Fruit fly (Drosophila melanogaster) whole organism, embryonic: ENCODE results near the gene Idh3g.

ENCODE experiments used
- ATbp ChIP-seq: fragments of 200-800 bp; sonication (Bioruptor generic); optimal IDR thresholded peaks from 2 replicates; lab custom pipeline; 2017; ENCODE audit warnings: missing biosample characterization, mild to moderate bottlenecking, missing genetic modification characterization, missing genetic modification reagents
- Atf6 ChIP-seq: fragments of 200-800 bp; sonication (Bioruptor generic); IDR thresholded peaks from 2 replicates; pipeline ENCODE4 v1.3.6; 2022; ENCODE audit warnings: missing biosample characterization, missing genetic modification characterization
- C15 ChIP-seq: fragments of 200-800 bp; sonication (Bioruptor generic); IDR thresholded peaks from 3 replicates; pipeline ENCODE4 v1.3.6; 2022; ENCODE audit warnings: missing biosample characterization, missing genetic modification characterization
- CG10209 ChIP-seq: fragments of 200-800 bp; sonication (Bioruptor generic); optimal IDR thresholded peaks from 3 replicates; lab custom pipeline; 2017; ENCODE audit warnings: missing biosample characterization, mild to moderate bottlenecking, missing genetic modification characterization, missing genetic modification reagents
- CG10959 ChIP-seq: fragments of 200-800 bp; sonication (Bioruptor generic); IDR thresholded peaks from 2 replicates; pipeline ENCODE4 v1.3.6; 2022; ENCODE audit warnings: missing biosample characterization, missing genetic modification characterization
- CG11085 ChIP-seq: fragments of 200-800 bp; sonication (Bioruptor generic); IDR thresholded peaks from 2 replicates; pipeline ENCODE4 v1.3.6; 2022; ENCODE audit warnings: missing biosample characterization, missing genetic modification characterization
- CG12071 ChIP-seq: fragments of 200-800 bp; sonication (Bioruptor generic); optimal IDR thresholded peaks from 3 replicates; lab custom pipeline; 2018; ENCODE audit warnings: missing biosample characterization, mild to moderate bottlenecking, missing genetic modification characterization
- CG14667 ChIP-seq: fragments of 200-800 bp; sonication (Bioruptor generic); IDR thresholded peaks from 2 replicates; pipeline ENCODE4 v1.3.6; 2022; ENCODE audit warnings: missing biosample characterization, missing genetic modification characterization
- CG15011 ChIP-seq: fragments of 200-800 bp; sonication (Bioruptor generic); optimal IDR thresholded peaks from 3 replicates; lab custom pipeline; 2018; ENCODE audit warnings: missing biosample characterization, mild to moderate bottlenecking, missing genetic modification characterization
- CG17359 ChIP-seq: fragments of 200-800 bp; sonication (Bioruptor generic); optimal IDR thresholded peaks from 3 replicates; lab custom pipeline; 2018; ENCODE audit warnings: missing biosample characterization, mild to moderate bottlenecking, missing genetic modification characterization, moderate library complexity
- CG17385 ChIP-seq: fragments of 200-800 bp; sonication (Bioruptor generic); optimal IDR thresholded peaks from 3 replicates; lab custom pipeline; 2018; ENCODE audit warnings: missing biosample characterization, mild to moderate bottlenecking, missing genetic modification characterization
- CG17802 ChIP-seq: fragments of 200-800 bp; sonication (Bioruptor generic); optimal IDR thresholded peaks from 2 replicates; lab custom pipeline; 2018; ENCODE audit warnings: missing biosample characterization, mild to moderate bottlenecking, missing genetic modification characterization, moderate library complexity
- CG18764 ChIP-seq: fragments of 200-800 bp; sonication (Bioruptor generic); optimal IDR thresholded peaks from 3 replicates; lab custom pipeline; 2016; ENCODE audit warnings: missing biosample characterization, missing genetic modification characterization
- CG2712 ChIP-seq: fragments of 200-800 bp; optimal IDR thresholded peaks from 3 replicates; lab custom pipeline; 2019; ENCODE audit warnings: missing biosample characterization, mild to moderate bottlenecking, missing genetic modification characterization, moderate library complexity
- CG31365 ChIP-seq: fragments of 200-800 bp; sonication (Bioruptor generic); optimal IDR thresholded peaks from 2 replicates; lab custom pipeline; 2018; ENCODE audit warnings: missing biosample characterization, mild to moderate bottlenecking, missing genetic modification characterization
- CG3726 ChIP-seq: fragments of 200-800 bp; sonication (Bioruptor generic); IDR thresholded peaks from 3 replicates; pipeline ENCODE4, ENCODE4 v1.3.6; 2022; ENCODE audit warnings: missing biosample characterization, missing genetic modification characterization
- CG4360 ChIP-seq: fragments of 200-800 bp; sonication (Bioruptor generic); IDR thresholded peaks from 2 replicates; pipeline ENCODE4 v1.3.6; 2022; ENCODE audit warnings: missing biosample characterization, missing genetic modification characterization
- CG4730 ChIP-seq: fragments of 200-800 bp; sonication (Bioruptor generic); IDR thresholded peaks from 2 replicates; pipeline ENCODE4 v1.3.6; 2022; ENCODE audit warnings: missing biosample characterization, missing genetic modification characterization
- CG6683 ChIP-seq: fragments of 200-800 bp; sonication (Bioruptor generic); optimal IDR thresholded peaks from 2 replicates; lab custom pipeline; 2017; ENCODE audit warnings: missing biosample characterization, mild to moderate bottlenecking, missing genetic modification characterization, missing genetic modification reagents
- CG6689 ChIP-seq: fragments of 200-800 bp; sonication (Bioruptor generic); IDR thresholded peaks from 2 replicates; pipeline ENCODE4 v1.3.6; 2022; ENCODE audit warnings: missing biosample characterization, missing genetic modification characterization
- CG6765 ChIP-seq: fragments of 200-800 bp; sonication (Bioruptor generic); optimal IDR thresholded peaks from 3 replicates; lab custom pipeline; 2017; ENCODE audit warnings: missing biosample characterization, mild to moderate bottlenecking, missing genetic modification characterization
- CG7372 ChIP-seq: fragments of 200-800 bp; sonication (Bioruptor generic); IDR thresholded peaks from 2 replicates; pipeline ENCODE4 v1.3.6; 2022; ENCODE audit warnings: missing biosample characterization, missing genetic modification characterization
- CG8765 ChIP-seq: fragments of 200-800 bp; sonication (Bioruptor generic); IDR thresholded peaks from 2 replicates; pipeline ENCODE4 v1.3.6; 2022; ENCODE audit warnings: missing biosample characterization, missing genetic modification characterization
- CG9437 ChIP-seq: fragments of 200-800 bp; sonication (Bioruptor generic); optimal IDR thresholded peaks from 2 replicates; lab custom pipeline; 2018; ENCODE audit warnings: missing biosample characterization, mild to moderate bottlenecking, missing genetic modification characterization
- CoRest ChIP-seq: fragments of 200-800 bp; sonication (Bioruptor generic); optimal IDR thresholded peaks from 3 replicates; lab custom pipeline; 2018; ENCODE audit warnings: missing biosample characterization, mild to moderate bottlenecking, missing genetic modification characterization, moderate library complexity
- Dad ChIP-seq: fragments of 200-800 bp; sonication (Bioruptor generic); optimal IDR thresholded peaks from 3 replicates; lab custom pipeline; 2016; ENCODE audit warnings: missing biosample characterization, missing genetic modification characterization
- HmgZ ChIP-seq: fragments of 200-800 bp; sonication (Bioruptor generic); optimal IDR thresholded peaks from 2 replicates; lab custom pipeline; 2018; ENCODE audit warnings: missing biosample characterization, mild to moderate bottlenecking, missing genetic modification characterization
- NC2α ChIP-seq: fragments of 200-800 bp; sonication (Bioruptor generic); optimal IDR thresholded peaks from 2 replicates; lab custom pipeline; 2016; ENCODE audit warnings: missing biosample characterization, missing genetic modification characterization
- NC2β ChIP-seq: fragments of 200-800 bp; sonication (Bioruptor generic); optimal IDR thresholded peaks from 2 replicates; lab custom pipeline; 2016; ENCODE audit warnings: missing biosample characterization, missing genetic modification characterization
- Nf-YB ChIP-seq: fragments of 200-800 bp; sonication (Bioruptor generic); optimal IDR thresholded peaks from 3 replicates; lab custom pipeline; 2019; ENCODE audit warnings: missing biosample characterization, mild to moderate bottlenecking, missing genetic modification characterization, moderate library complexity
- Nf-YC ChIP-seq: fragments of 200-800 bp; optimal IDR thresholded peaks from 3 replicates; lab custom pipeline; 2019; ENCODE audit warnings: missing biosample characterization, mild to moderate bottlenecking, missing genetic modification characterization, moderate library complexity
- Sin3A ChIP-seq: fragments of >200 bp; optimal IDR thresholded peaks from 2 replicates; lab custom pipeline; 2018
- TFAM ChIP-seq: fragments of 200-800 bp; sonication (Bioruptor generic); optimal IDR thresholded peaks from 2 replicates; lab custom pipeline; 2017; ENCODE audit warnings: missing biosample characterization, missing genetic modification characterization, inconsistent platforms
- ap ChIP-seq: fragments of 200-800 bp; sonication (Bioruptor generic); IDR thresholded peaks from 2 replicates; pipeline ENCODE4 v1.3.6; 2022; ENCODE audit warnings: missing biosample characterization, missing genetic modification characterization
- ase ChIP-seq: fragments of 200-800 bp; sonication (Bioruptor generic); IDR thresholded peaks from 3 replicates; pipeline ENCODE4 v1.3.6; 2022; ENCODE audit warnings: missing biosample characterization, missing genetic modification characterization
- bowl ChIP-seq: fragments of 200-800 bp; sonication (Bioruptor generic); IDR thresholded peaks from 2 replicates; pipeline ENCODE4 v1.3.6; 2022; ENCODE audit warnings: missing biosample characterization, missing genetic modification characterization
- br ChIP-seq: fragments of >200 bp; optimal IDR thresholded peaks from 2 replicates; lab custom pipeline; 2017
- ci ChIP-seq: fragments of 200-800 bp; sonication (Bioruptor generic); IDR thresholded peaks from 3 replicates; pipeline ENCODE4 v1.3.6; 2022; ENCODE audit warnings: missing biosample characterization, missing genetic modification characterization
- dimm ChIP-seq: fragments of 200-800 bp; sonication (Bioruptor generic); IDR thresholded peaks from 2 replicates; pipeline ENCODE4 v1.3.6; 2022; ENCODE audit warnings: missing biosample characterization, missing genetic modification characterization
- esg ChIP-seq: fragments of 200-800 bp; sonication (Bioruptor generic); conservative IDR thresholded peaks from 2 replicates; pipeline ENCODE4 v1.3.6; 2022; ENCODE audit warnings: missing biosample characterization, missing genetic modification characterization
- fd102C ChIP-seq: fragments of 200-800 bp; sonication (Bioruptor generic); optimal IDR thresholded peaks from 2 replicates; lab custom pipeline; 2018; ENCODE audit warnings: missing biosample characterization, mild to moderate bottlenecking, missing genetic modification characterization, moderate library complexity
- fd96Cb ChIP-seq: fragments of 200-800 bp; sonication (Bioruptor generic); optimal IDR thresholded peaks from 2 replicates; lab custom pipeline; 2018; ENCODE audit warnings: missing biosample characterization, mild to moderate bottlenecking, missing genetic modification characterization, moderate library complexity
- gcm2 ChIP-seq: fragments of 200-800 bp; sonication (Bioruptor generic); optimal IDR thresholded peaks from 2 replicates; lab custom pipeline; 2016; ENCODE audit warnings: missing biosample characterization, missing genetic modification characterization
- grau ChIP-seq: fragments of 200-800 bp; optimal IDR thresholded peaks from 3 replicates; lab custom pipeline; 2019; ENCODE audit warnings: missing biosample characterization, mild to moderate bottlenecking, missing genetic modification characterization, moderate library complexity
- gsb ChIP-seq: fragments of 200-800 bp; sonication (Bioruptor generic); IDR thresholded peaks from 2 replicates; pipeline ENCODE4 v1.3.6; 2022; ENCODE audit warnings: missing biosample characterization, missing genetic modification characterization
- gt ChIP-seq: fragments of 200-800 bp; sonication (Bioruptor generic); IDR thresholded peaks from 2 replicates; pipeline ENCODE4 v1.3.6; 2022; ENCODE audit warnings: missing biosample characterization, missing genetic modification characterization
- hth ChIP-seq: fragments of >200 bp; optimal IDR thresholded peaks from 2 replicates; lab custom pipeline; 2017; ENCODE audit warnings: inconsistent platforms
- nau ChIP-seq: fragments of 200-800 bp; sonication (Bioruptor generic); optimal IDR thresholded peaks from 3 replicates; lab custom pipeline; 2017; ENCODE audit warnings: missing biosample characterization, mild to moderate bottlenecking, missing genetic modification characterization, missing genetic modification reagents
- psq ChIP-seq: fragments of 200-800 bp; sonication (Bioruptor generic); optimal IDR thresholded peaks from 2 replicates; lab custom pipeline; 2017; ENCODE audit warnings: missing biosample characterization, missing genetic modification characterization
- repo ChIP-seq: fragments of 200-800 bp; sonication (Bioruptor generic); optimal IDR thresholded peaks from 2 replicates; lab custom pipeline; 2016; ENCODE audit warnings: missing biosample characterization, missing genetic modification characterization
- run ChIP-seq: fragments of 200-800 bp; sonication (Bioruptor generic); optimal IDR thresholded peaks from 3 replicates; lab custom pipeline; 2018; ENCODE audit warnings: missing biosample characterization, mild to moderate bottlenecking, missing genetic modification characterization
- tap ChIP-seq: fragments of 200-800 bp; optimal IDR thresholded peaks from 3 replicates; lab custom pipeline; 2019; ENCODE audit warnings: missing biosample characterization, mild to moderate bottlenecking, missing genetic modification characterization, moderate library complexity
- ttk ChIP-seq: fragments of 200-800 bp; sonication (Bioruptor generic); IDR thresholded peaks from 2 replicates; pipeline ENCODE4 v2.1.2; 2022; ENCODE audit warnings: missing biosample characterization, missing genetic modification characterization

Idh3g gene

DNA sequence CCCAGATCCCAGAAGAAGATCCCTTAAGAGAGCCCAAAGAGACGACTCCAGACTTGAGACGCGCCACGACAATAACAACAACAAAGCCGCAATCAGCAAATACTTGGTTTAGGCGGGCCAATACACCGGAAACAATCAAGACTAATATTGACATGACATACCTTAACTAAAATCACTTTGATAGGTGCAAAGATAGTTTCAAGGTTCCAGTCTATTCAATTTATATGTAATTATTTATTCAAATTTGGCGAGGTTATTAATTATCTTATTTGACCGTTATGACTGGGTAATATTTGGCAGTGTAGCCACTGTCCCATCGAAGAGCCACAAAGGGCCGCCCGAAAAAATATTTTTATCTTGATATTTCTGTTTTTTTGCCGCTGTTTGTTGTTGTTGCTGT, 40.2 kb upstream of the Idh3g start (continued):
- TF ChIP-seq CG10209 (GFP tag; lab: Kevin White, UChicago) (peak; percentile 38), Nf-YB (GFP tag; lab: Kevin White, UChicago) (peak; percentile 8), ase (GFP tag; lab: Robert Waterston, UW) (peak; percentile 47; the same call in 1 of the 3 replicates), Atf6 (no peak), repo (GFP tag; lab: Kevin White, UChicago) (no peak), CG4730 (GFP tag; lab: Robert Waterston, UW) (no peak), gt (GFP tag; lab: Robert Waterston, UW) (0 out of 2 replicates have a peak, but pooled peaks have one; percentile 30), gsb (no peak), dimm (GFP tag; lab: Robert Waterston, UW) (no peak), CG11085 (GFP tag; lab: Robert Waterston, UW) (no peak), psq (GFP tag; lab: Kevin White, UChicago) (no peak), CG10959 (GFP tag; lab: Robert Waterston, UW) (peak; percentile 56), CG9437 (no peak), TFAM (no peak), CG8765 (GFP tag; lab: Robert Waterston, UW) (peak; percentile 70), CG17359 (peak; percentile 57), CG14667 (GFP tag; lab: Robert Waterston, UW) (0 out of 2 replicates have a peak, but pooled peaks have one; percentile 35), Nf-YC (no peak), CG18764 (GFP tag; lab: Kevin White, UChicago) (peak; percentile 6), fd102C (GFP tag; lab: Kevin White, UChicago) (peak; percentile 66), fd96Cb (tag; lab: Kevin White, UChicago) (peak; percentile 61), CG2712 (peak; percentile 75), NC2α (no peak), ap (GFP tag; lab: Robert Waterston, UW) (0 out of 2 replicates have a peak, but pooled peaks have one; percentile 16), esg (GFP tag; lab: Robert Waterston, UW) (peak; percentile 41; the same call in 1 of the 2 replicates), CG3726 (GFP tag; lab: Robert Waterston, UW) (no peak), NC2β (GFP tag; lab: Kevin White, UChicago) (peak; percentile 37), CG4360 (GFP tag; lab: Robert Waterston, UW) (peak; percentile 70), HmgZ (no peak), CG12071 (peak; percentile 24), Dad (GFP tag; lab: Kevin White, UChicago) (no peak), C15 (GFP tag; lab: Robert Waterston, UW) (no peak), CG31365 (tag; lab: Kevin White, UChicago) (no peak), bowl (GFP tag; lab: Robert Waterston, UW) (no peak), CG6765 (GFP tag; lab: Kevin White, UChicago) (no peak), CG6689 (peak; percentile 66), run (tag; lab: Kevin White, UChicago) (no peak), CG17385 (GFP tag; lab: Kevin White, UChicago) (peak; percentile 29), grau (tag; lab: Kevin White, UChicago) (peak; percentile 57), hth (lab: Kevin White, UChicago) (no peak), CG17802 (tag; lab: Kevin White, UChicago) (no peak), nau (GFP tag; lab: Kevin White, UChicago) (no peak), br (lab: Kevin White, UChicago) (no peak), ttk (GFP tag; lab: Robert Waterston, UW) (0 out of 2 replicates have a peak, but pooled peaks have one; percentile 27), gcm2 (GFP tag; lab: Kevin White, UChicago) (no peak), ATbp (GFP tag; lab: Kevin White, UChicago) (peak; percentile 21), CG6683 (GFP tag; lab: Kevin White, UChicago) (no peak), CG7372 (GFP tag; lab: Robert Waterston, UW) (no peak), Sin3A (no peak), CoRest (peak; percentile 52), tap (tag; lab: Kevin White, UChicago) (peak; percentile 56), CG15011 (GFP tag; lab: Kevin White, UChicago) (no peak), ci (GFP tag; lab: Robert Waterston, UW) (peak; percentile 67; the same call in 2 of the 3 replicates)
